Fruit fly (Drosophila melanogaster) ovary, adult (tissue): ENCODE data around the gene RpS30.

ENCODE experiments used
- CG17801 ChIP-seq: fragments of 200-800 bp; optimal IDR thresholded peaks from 2 replicates; lab custom pipeline; 2019; ENCODE audit warnings: missing biosample characterization, mild to moderate bottlenecking, missing genetic modification characterization, moderate library complexity; ENCODE audit not compliant: partially characterized antibody

RpS30 gene

dm6 chr3R:20832689-20833524 is 17.4 kb upstream of the RpS30 start, which contains the start of gene Synd:
Gene Synd, plus strand, starts transcription at chr3R:20832799.
- peak; percentile 41 for TF ChIP-seq CG17801

- no peak for TF ChIP-seq CG17801
These were observed 16.7 kb upstream of the RpS30 start for dm6 chr3R:20833664-20834063.

- no peak for TF ChIP-seq CG17801
These were observed 15.5 kb upstream of the RpS30 start for dm6 chr3R:20834770-20835183.

- TF ChIP-seq CG17801 = no peak
These were observed 14.8 kb upstream of the RpS30 start for dm6 chr3R:20835531-20835930.

dm6 chr3R:20836257-20836856 is 14.0 kb upstream of the RpS30 start:
- TF ChIP-seq CG17801 = peak; percentile 34

- TF ChIP-seq CG17801 = no peak
These were observed 13.1 kb upstream of the RpS30 start for dm6 chr3R:20837242-20837664.

- TF ChIP-seq CG17801 = no peak
These were observed 11.5 kb upstream of the RpS30 start for dm6 chr3R:20838787-20839186.

- TF ChIP-seq CG17801 = no peak
These were observed 8.5 kb upstream of the RpS30 start, which contains the start of gene CG15695 for dm6 chr3R:20841840-20842239. Gene CG15695, plus strand, starts transcription at chr3R:20842140.

dm6 chr3R:20845493-20845892 is 4.8 kb upstream of the RpS30 start:
- TF ChIP-seq CG17801 = no peak

- TF ChIP-seq CG17801 = no peak
These were observed 4.0 kb upstream of the RpS30 start for dm6 chr3R:20846316-20846715.

- TF ChIP-seq CG17801 = no peak
These were observed 3.5 kb upstream of the RpS30 start, which contains the start of gene CG15696 for dm6 chr3R:20846768-20847167. Gene CG15696, plus strand, starts transcription at chr3R:20847068.

- no peak for TF ChIP-seq CG17801
These were observed 9.5 kb downstream of the RpS30 start, which contains the start of gene Ir93a for dm6 chr3R:20859845-20860244. Gene Ir93a, minus strand, starts transcription at chr3R:20859945.

dm6 chr3R:20866204-20866603 is 15.9 kb downstream of the RpS30 start, which contains the start of gene KaiR1D:
Gene KaiR1D, minus strand, starts transcription at chr3R:20866231.
- TF ChIP-seq CG17801 = no peak

- no peak for TF ChIP-seq CG17801
These were observed 20.4 kb downstream of the RpS30 start, which contains the start of gene TotA for dm6 chr3R:20870736-20871135. Gene TotA, plus strand, starts transcription at chr3R:20871036.

- no peak for TF ChIP-seq CG17801
These were observed 22.4 kb downstream of the RpS30 start, which contains the start of gene TotC for dm6 chr3R:20872688-20873087. Gene TotC, plus strand, starts transcription at chr3R:20872988.

dm6 chr3R:20873638-20874037 is 23.3 kb downstream of the RpS30 start, which contains the start of gene TotB:
Gene TotB, plus strand, starts transcription at chr3R:20873938.
- TF ChIP-seq CG17801 = no peak

dm6 chr3R:20876680-20877079 is 26.4 kb downstream of the RpS30 start:
- TF ChIP-seq CG17801 = no peak
